Fruit fly (Drosophila melanogaster): ENCODE measurements around the gene Ent2.

Gene Ent2

DNA sequence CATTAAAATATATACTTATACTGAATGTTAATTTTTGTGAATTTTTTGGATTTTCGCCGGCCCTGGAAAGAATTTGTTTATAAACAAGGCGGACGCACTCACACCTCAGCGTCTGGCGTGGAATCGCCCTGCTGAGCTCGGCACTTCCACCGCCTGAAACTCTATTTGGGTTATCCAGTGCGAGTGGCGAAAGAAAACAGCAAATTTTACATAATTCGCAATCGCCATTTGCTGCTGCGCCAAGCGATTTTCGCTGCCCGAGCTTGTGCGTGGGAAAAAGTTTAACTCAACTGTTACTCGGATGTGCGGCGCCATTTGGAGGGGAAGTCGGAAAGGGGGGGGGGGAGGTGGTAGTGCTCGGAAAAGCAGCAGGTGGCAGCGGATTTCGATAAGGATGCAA is 29.1 kb upstream of the Ent2 start:
- TF ChIP-seq Eip75B (GFP tag; optimal IDR thresholded peaks at IDR 0.05): no peak
- no peak for TF ChIP-seq svp (GFP tag)
- no peak for TF ChIP-seq CG8319 (GFP tag; optimal IDR thresholded peaks at IDR 0.05)
- no peak for TF ChIP-seq CG11902 (GFP tag; optimal IDR thresholded peaks at IDR 0.05)
- TF ChIP-seq CG6276 (GFP tag; optimal IDR thresholded peaks at IDR 0.05): no peak
- no peak for TF ChIP-seq CG6792 (GFP tag; optimal IDR thresholded peaks at IDR 0.05)
- TF ChIP-seq topi (GFP tag; optimal IDR thresholded peaks at IDR 0.05): no peak
- no peak for TF ChIP-seq net (GFP tag; optimal IDR thresholded peaks at IDR 0.05)
- no peak for TF ChIP-seq achi (GFP tag; optimal IDR thresholded peaks at IDR 0.05)
- no peak for TF ChIP-seq esn (GFP tag; optimal IDR thresholded peaks at IDR 0.05)
- TF ChIP-seq Sox14 (GFP tag; optimal IDR thresholded peaks at IDR 0.05): no peak
- TF ChIP-seq CG11294 (GFP tag; IDR thresholded peaks at IDR 0.05): no peak
- no peak for TF ChIP-seq OdsH (GFP tag; optimal IDR thresholded peaks at IDR 0.05)
- TF ChIP-seq CG8632 (GFP tag; optimal IDR thresholded peaks at IDR 0.05): no peak
- no peak for TF ChIP-seq fd59A (GFP tag; optimal IDR thresholded peaks at IDR 0.05)
- no peak for TF ChIP-seq Met (GFP tag; optimal IDR thresholded peaks at IDR 0.05)
- no peak for TF ChIP-seq CG34406 (GFP tag; optimal IDR thresholded peaks at IDR 0.05)
- TF ChIP-seq Hr4 (GFP tag; optimal IDR thresholded peaks at IDR 0.05): no peak
- no peak for TF ChIP-seq salr (GFP tag; optimal IDR thresholded peaks at IDR 0.05)

DNA sequence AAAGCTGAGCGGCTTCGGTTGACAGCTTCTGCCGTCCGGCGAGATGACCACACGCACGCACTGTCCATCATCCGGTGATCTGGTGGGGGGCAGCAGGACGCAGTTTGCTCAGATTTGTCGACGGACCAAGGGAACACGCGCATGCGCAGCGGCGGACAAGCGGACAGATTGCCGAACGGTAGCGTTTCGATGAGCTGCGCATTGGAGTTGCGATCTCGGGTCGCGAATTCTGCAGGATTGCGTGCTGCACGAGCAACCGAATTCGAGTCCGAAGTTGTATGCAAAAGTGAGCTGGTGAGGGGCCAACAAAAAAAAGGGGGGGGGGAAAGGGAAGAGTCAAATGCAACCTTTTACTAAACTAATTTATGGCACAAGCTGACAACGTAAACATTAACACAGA is 28.4 kb upstream of the Ent2 start:
- TF ChIP-seq ss (GFP tag; optimal IDR thresholded peaks at IDR 0.05) (peak in 1 of 2 experiments; percentile 96), CG6276 (GFP tag; optimal IDR thresholded peaks at IDR 0.05) (no peak)

DNA sequence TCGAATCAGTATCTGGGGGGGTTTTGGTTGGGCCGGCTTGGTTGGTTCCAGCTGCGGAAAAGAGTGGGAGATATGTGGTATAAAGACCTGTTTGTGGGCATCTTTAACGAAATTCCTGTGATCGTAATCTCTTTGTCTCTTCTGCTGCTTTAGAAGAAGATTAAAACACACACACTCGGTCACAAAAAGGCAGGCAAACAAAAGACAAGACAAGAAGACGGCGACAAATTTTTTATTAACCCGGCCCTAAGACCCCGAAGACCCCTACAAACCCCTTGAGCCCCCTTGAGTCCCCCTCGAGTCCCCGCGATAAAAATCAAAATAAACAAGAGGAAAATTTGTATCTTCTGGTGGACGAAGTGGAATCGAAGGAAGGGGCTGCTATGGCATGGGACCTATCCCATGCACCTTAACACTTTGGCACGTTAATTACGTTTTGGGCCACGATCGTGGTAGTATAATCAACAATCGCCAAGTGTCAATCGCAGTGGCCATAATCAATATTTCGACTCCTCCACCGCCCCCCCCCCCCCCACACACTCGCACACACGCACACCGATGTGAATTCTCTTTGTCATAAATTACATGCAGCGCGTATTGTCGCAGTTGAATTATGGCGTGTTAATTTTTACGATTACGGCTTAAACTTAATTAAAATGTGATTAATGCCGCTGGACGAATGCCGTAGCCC is 27.9 kb upstream of the Ent2 start:
- TF ChIP-seq Smox (GFP tag; optimal IDR thresholded peaks at IDR 0.05): no peak
- no peak for TF ChIP-seq CG1621 (tag; optimal IDR thresholded peaks at IDR 0.05)
- peak; percentile 55 for TF ChIP-seq fkh (GFP tag; optimal IDR thresholded peaks at IDR 0.05)
- TF ChIP-seq ss (GFP tag; optimal IDR thresholded peaks at IDR 0.05): peak in 1 of 2 experiments; percentile 52
- no peak for TF ChIP-seq dac (GFP tag; optimal IDR thresholded peaks at IDR 0.05)
- no peak for TF ChIP-seq cyc (GFP tag; optimal IDR thresholded peaks at IDR 0.05)
- TF ChIP-seq CG6792 (GFP tag; optimal IDR thresholded peaks at IDR 0.05): no peak
- TF ChIP-seq CG8632 (GFP tag; optimal IDR thresholded peaks at IDR 0.05): no peak

DNA sequence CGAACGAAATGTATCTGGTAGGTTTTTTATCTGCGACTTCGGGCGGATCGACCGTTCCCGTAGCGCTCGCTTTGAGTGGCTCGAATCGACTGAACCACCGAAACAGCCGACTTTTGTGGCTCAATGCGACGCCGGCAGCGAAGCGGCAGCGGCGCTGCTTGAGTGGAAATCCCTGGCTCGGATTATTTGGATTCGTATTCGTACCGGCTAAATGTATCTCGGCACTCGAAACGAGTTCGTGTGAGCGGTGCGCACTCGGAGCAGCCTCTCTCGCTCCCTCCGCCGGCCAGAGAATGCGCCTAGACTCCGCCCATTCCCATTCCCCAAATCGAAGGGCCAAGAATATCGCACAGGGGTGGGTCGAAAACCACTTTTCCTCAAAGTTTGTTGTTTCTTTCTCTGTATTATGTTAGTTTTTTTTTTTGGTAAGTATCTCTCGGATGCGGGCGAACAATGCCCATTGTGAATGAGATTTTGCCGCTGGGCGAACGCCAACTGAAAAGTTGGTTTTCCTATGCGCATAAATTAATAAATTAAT is 26.0 kb upstream of the Ent2 start:
- no peak for TF ChIP-seq Sox15 (GFP tag; optimal IDR thresholded peaks at IDR 0.05)
- peak; percentile 27; the same call in 1 of the 3 replicates for TF ChIP-seq eg (GFP tag; IDR thresholded peaks at IDR 0.05)
- peak; percentile 63 for TF ChIP-seq svp (GFP tag)
- peak in 1 of 2 experiments; percentile 32 for TF ChIP-seq ss (GFP tag; optimal IDR thresholded peaks at IDR 0.05)

DNA sequence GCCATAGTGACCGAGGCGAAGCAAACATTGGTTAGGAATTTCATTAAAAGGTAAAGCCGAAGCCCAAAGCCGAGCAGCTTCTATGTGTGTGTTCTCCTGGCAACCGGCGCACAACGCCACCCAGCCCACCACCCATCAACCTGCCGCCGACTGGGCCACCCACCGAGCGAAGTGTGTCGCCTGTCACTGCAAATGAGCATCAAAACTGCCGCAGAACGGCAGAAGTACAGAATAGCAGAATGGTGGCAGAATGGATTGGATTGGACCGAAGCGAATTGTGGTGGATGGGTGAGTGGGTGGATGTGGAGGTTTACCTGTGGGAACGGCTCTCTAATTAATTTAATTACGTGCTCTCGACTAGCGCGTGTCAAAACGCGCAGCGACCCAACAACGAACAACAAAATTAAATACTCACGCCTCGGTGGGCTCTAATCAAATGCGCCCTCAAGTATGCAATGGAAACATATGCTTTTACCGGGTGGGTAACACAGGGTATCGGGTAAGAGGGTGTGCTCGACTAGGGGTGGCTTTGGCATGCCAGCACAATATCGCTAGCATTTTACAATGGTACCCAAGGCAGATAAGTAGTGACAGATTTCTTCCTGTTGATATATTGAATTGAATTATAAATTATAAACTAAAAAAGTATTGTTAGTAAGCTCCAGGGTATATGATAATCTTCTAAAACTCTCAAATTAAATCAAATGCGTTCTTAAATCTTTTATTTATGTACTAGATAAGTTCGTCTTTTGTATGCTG is 22.3 kb upstream of the Ent2 start:
- no peak for TF ChIP-seq achi (GFP tag; optimal IDR thresholded peaks at IDR 0.05)
- peak; percentile 9 for TF ChIP-seq Eip78C (GFP tag)
- peak; percentile 33 for TF ChIP-seq svp (GFP tag)

DNA sequence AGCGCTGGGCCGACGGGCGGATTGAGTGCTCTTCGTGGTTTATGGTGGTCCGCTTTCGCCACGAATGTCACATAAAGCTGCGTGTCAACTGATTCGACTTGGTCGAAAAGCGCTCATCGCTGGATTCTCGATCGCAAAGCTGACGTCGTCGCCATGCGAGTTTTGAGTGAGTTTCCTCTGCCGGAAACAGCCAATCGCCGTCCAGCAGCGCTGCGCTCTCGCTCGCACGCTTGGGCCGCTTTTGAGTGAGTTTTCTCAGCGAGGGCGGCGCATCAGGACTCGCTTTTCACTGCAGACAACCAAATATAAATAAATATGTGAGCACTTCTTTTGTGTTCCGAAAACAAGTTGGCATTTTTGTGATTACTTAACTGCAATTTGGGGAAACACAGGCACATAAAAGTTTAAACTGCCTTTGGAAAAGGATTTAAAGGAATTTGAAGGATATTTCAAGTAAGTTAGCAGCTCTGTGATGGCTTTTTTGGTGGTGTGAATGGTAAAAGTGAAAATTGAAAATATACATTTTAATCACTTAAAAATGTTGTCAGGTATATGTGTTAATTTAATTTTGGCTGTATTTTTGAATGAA is 15.1 kb upstream of the Ent2 start, which contains the start of gene eya:
eya (minus strand) TSS at position 94 of the 589 bp plus-strand sequence.
- no peak for TF ChIP-seq cyc (GFP tag; optimal IDR thresholded peaks at IDR 0.05)
- TF ChIP-seq svp (GFP tag): peak; percentile 47
